Worm (Caenorhabditis elegans) whole organism, L4 larva: ENCODE results near the gene srd-42.

Source experiments
- D1046.2 ChIP-seq: fragments of 200-800 bp; sonication (Bioruptor generic); IDR thresholded peaks from 2 replicates; pipeline ENCODE4 v1.3.6; 2022; ENCODE audit warnings: missing genetic modification characterization, missing compliant biosample characterization
- F37D6.2 ChIP-seq: sonication (generic microtip); optimal IDR thresholded peaks from 2 replicates; lab custom pipeline; 2016; ENCODE audit warnings: mild to moderate bottlenecking, missing genetic modification characterization, missing compliant biosample characterization
- F44E2.7 ChIP-seq: fragments of 200-800 bp; sonication (Bioruptor generic); IDR thresholded peaks from 2 replicates; pipeline ENCODE4 v2.1.2; 2022; ENCODE audit warnings: missing genetic modification characterization, missing compliant biosample characterization
- F49E8.2 ChIP-seq: sonication (generic microtip); optimal IDR thresholded peaks from 2 replicates; lab custom pipeline; 2016; ENCODE audit warnings: missing compliant biosample characterization, mild to moderate bottlenecking, missing genetic modification characterization, borderline replicate concordance
- R02D3.7 ChIP-seq: fragments of 150-350 bp; sonication (generic microtip); optimal IDR thresholded peaks from 3 replicates; lab custom pipeline; 2014; ENCODE audit warnings: missing biosample characterization, missing genetic modification characterization
- Y48G9A.11 ChIP-seq: fragments of 200-800 bp; sonication (Bioruptor generic); IDR thresholded peaks from 2 replicates; pipeline ENCODE4 v1.3.6; 2022; ENCODE audit warnings: missing genetic modification reagents, missing genetic modification characterization, missing compliant biosample characterization
- Y75B8A.6 ChIP-seq: fragments of 200-800 bp; sonication (Bioruptor generic); IDR thresholded peaks from 2 replicates; pipeline ENCODE4 v1.3.6; 2022; ENCODE audit warnings: missing genetic modification reagents, missing genetic modification characterization, missing compliant biosample characterization
- attf-4 ChIP-seq: sonication (generic microtip); optimal IDR thresholded peaks from 3 replicates; lab custom pipeline; 2017; ENCODE audit warnings: missing biosample characterization, missing genetic modification characterization
- ceh-20 ChIP-seq: fragments of 200-800 bp; sonication (Bioruptor generic); IDR thresholded peaks from 2 replicates; pipeline ENCODE4 v1.3.6; 2022; ENCODE audit warnings: missing genetic modification reagents, missing genetic modification characterization, missing compliant biosample characterization
- ceh-28 ChIP-seq: fragments of 150-350 bp; optimal IDR thresholded peaks from 2 replicates; lab custom pipeline; 2014; ENCODE audit warnings: missing biosample characterization, missing genetic modification reagents, missing genetic modification characterization
- ceh-44 ChIP-seq: fragments of 200-800 bp; sonication (Bioruptor generic); IDR thresholded peaks from 2 replicates; pipeline ENCODE4 v1.3.6; 2022; ENCODE audit warnings: missing genetic modification reagents, missing genetic modification characterization, missing compliant biosample characterization
- ceh-62 ChIP-seq: sonication (generic microtip); optimal IDR thresholded peaks from 2 replicates; lab custom pipeline; 2017; ENCODE audit warnings: missing biosample characterization, missing genetic modification characterization
- ceh-82 ChIP-seq: sonication (generic microtip); optimal IDR thresholded peaks from 2 replicates; lab custom pipeline; 2017; ENCODE audit warnings: missing biosample characterization, missing genetic modification characterization
- ces-1 ChIP-seq: fragments of 150-350 bp; sonication (generic microtip); optimal IDR thresholded peaks from 4 replicates; lab custom pipeline; 2014; ENCODE audit warnings: missing biosample characterization, missing genetic modification reagents, missing genetic modification characterization
- ctbp-1 ChIP-seq: fragments of 200-800 bp; sonication (Bioruptor generic); IDR thresholded peaks from 2 replicates; pipeline ENCODE4 v1.3.6; 2022; ENCODE audit warnings: missing genetic modification reagents, missing genetic modification characterization, missing compliant biosample characterization
- dpl-1 ChIP-seq: fragments of 150-350 bp; optimal IDR thresholded peaks from 2 replicates; lab custom pipeline; 2014; ENCODE audit warnings: missing biosample characterization, missing genetic modification reagents, missing genetic modification characterization
- duxl-1 ChIP-seq: sonication (generic microtip); optimal IDR thresholded peaks from 2 replicates; lab custom pipeline; 2016; ENCODE audit warnings: mild to moderate bottlenecking, missing genetic modification characterization, moderate library complexity, missing compliant biosample characterization; ENCODE audit not compliant: poor library complexity
- egl-27 ChIP-seq: sonication (generic microtip); optimal IDR thresholded peaks from 3 replicates; lab custom pipeline; 2017; ENCODE audit warnings: missing biosample characterization, missing genetic modification reagents, missing genetic modification characterization
- fkh-10 ChIP-seq: fragments of 150-350 bp; optimal IDR thresholded peaks from 2 replicates; lab custom pipeline; 2014; ENCODE audit warnings: missing biosample characterization, missing genetic modification reagents, missing genetic modification characterization
- hlh-11 ChIP-seq: fragments of 200-800 bp; sonication (Bioruptor generic); optimal IDR thresholded peaks from 2 replicates; lab custom pipeline; 2018; ENCODE audit warnings: mild to moderate bottlenecking, missing genetic modification characterization, missing compliant biosample characterization
- hmg-1.1 ChIP-seq: fragments of 200-800 bp; sonication (Bioruptor generic); IDR thresholded peaks from 2 replicates; pipeline ENCODE4 v1.3.6; 2022; ENCODE audit warnings: missing genetic modification reagents, missing genetic modification characterization, missing compliant biosample characterization
- jun-1 ChIP-seq: fragments of 150-350 bp; optimal IDR thresholded peaks from 2 replicates; lab custom pipeline; 2014; ENCODE audit warnings: missing biosample characterization, missing genetic modification reagents, missing genetic modification characterization
- lim-7 ChIP-seq: fragments of 200-800 bp; sonication (Bioruptor generic); IDR thresholded peaks from 2 replicates; pipeline ENCODE4 v1.3.6; 2022; ENCODE audit warnings: missing genetic modification characterization, missing compliant biosample characterization
- lin-1 ChIP-seq: fragments of 200-800 bp; sonication (Bioruptor generic); IDR thresholded peaks from 2 replicates; pipeline ENCODE4 v1.3.6; 2022; ENCODE audit warnings: missing genetic modification reagents, missing genetic modification characterization, missing compliant biosample characterization
- lin-13 ChIP-seq: fragments of 150-350 bp; optimal IDR thresholded peaks from 2 replicates; lab custom pipeline; 2014; ENCODE audit warnings: missing biosample characterization, missing genetic modification reagents, missing genetic modification characterization
- lin-38 ChIP-seq: fragments of 200-800 bp; sonication (Bioruptor generic); IDR thresholded peaks from 2 replicates; pipeline ENCODE4 v1.3.6; 2022; ENCODE audit warnings: missing genetic modification reagents, missing genetic modification characterization, missing compliant biosample characterization
- lsy-2 ChIP-seq, 2 experiments: fragments of 150-350 bp in 1 of 2; sonication (generic microtip) in 1 of 2; optimal IDR thresholded peaks; 2 replicates each; lab custom pipeline; 2014 to 2017; ENCODE audit warnings: missing biosample characterization in 2 of 2, missing genetic modification characterization in 2 of 2
- mdt-29 ChIP-seq: fragments of 200-800 bp; sonication (Bioruptor generic); IDR thresholded peaks from 2 replicates; pipeline ENCODE4 v1.3.6; 2022; ENCODE audit warnings: missing genetic modification reagents, missing genetic modification characterization, missing compliant biosample characterization
- mes-2 ChIP-seq: sonication (generic microtip); optimal IDR thresholded peaks from 2 replicates; lab custom pipeline; 2016; ENCODE audit warnings: missing genotype, mild to moderate bottlenecking, missing genetic modification characterization, missing compliant biosample characterization; ENCODE audit not compliant: poor library complexity, severe bottlenecking
- mxl-2 ChIP-seq: fragments of 200-800 bp; sonication (Bioruptor generic); conservative IDR thresholded peaks from 2 replicates; pipeline ENCODE4 v1.3.6; 2022; ENCODE audit warnings: missing genetic modification reagents, missing genetic modification characterization, missing compliant biosample characterization
- nhr-237 ChIP-seq: sonication (generic microtip); optimal IDR thresholded peaks from 2 replicates; lab custom pipeline; 2017; ENCODE audit warnings: missing biosample characterization, missing genetic modification characterization
- nhr-28 ChIP-seq: fragments of 150-350 bp; optimal IDR thresholded peaks from 2 replicates; lab custom pipeline; 2014; ENCODE audit warnings: missing biosample characterization, missing genetic modification characterization
- nhr-42 ChIP-seq: fragments of 200-800 bp; sonication (Bioruptor generic); IDR thresholded peaks from 2 replicates; pipeline ENCODE4 v1.3.6; 2022; ENCODE audit warnings: missing genetic modification characterization, missing compliant biosample characterization
- nhr-48 ChIP-seq: sonication (generic microtip); optimal IDR thresholded peaks from 2 replicates; lab custom pipeline; 2016; ENCODE audit warnings: mild to moderate bottlenecking, missing genetic modification characterization, missing compliant biosample characterization
- nhr-6 ChIP-seq: fragments of 150-350 bp; optimal IDR thresholded peaks from 2 replicates; lab custom pipeline; 2014; ENCODE audit warnings: missing biosample characterization, missing genetic modification characterization
- nhr-76 ChIP-seq: fragments of 150-350 bp; optimal IDR thresholded peaks from 2 replicates; lab custom pipeline; 2014; ENCODE audit warnings: missing biosample characterization, missing genetic modification characterization
- nhr-77 ChIP-seq: fragments of 150-350 bp; optimal IDR thresholded peaks from 2 replicates; lab custom pipeline; 2014; ENCODE audit warnings: missing biosample characterization, missing genetic modification characterization
- pha-4 ChIP-seq, 2 experiments: fragments of 150-350 bp in 1 of 2; fragments of 200-800 bp in 1 of 2; sonication (Bioruptor generic) in 1 of 2; IDR thresholded peaks in 1 of 2; optimal IDR thresholded peaks in 1 of 2; 2 replicates each; pipeline versions ENCODE4 v1.3.6 to Lab custom; 2014 to 2022; ENCODE audit warnings: missing genetic modification characterization in 2 of 2, missing genetic modification reagents in 2 of 2, missing biosample characterization in 1 of 2, missing compliant biosample characterization in 1 of 2
- php-3 ChIP-seq: fragments of 200-800 bp; sonication (Bioruptor generic); IDR thresholded peaks from 2 replicates; pipeline ENCODE4 v1.3.6; 2022; ENCODE audit warnings: missing genetic modification reagents, missing genetic modification characterization, missing compliant biosample characterization
- rbr-2 ChIP-seq: sonication (generic microtip); optimal IDR thresholded peaks from 2 replicates; lab custom pipeline; 2016; ENCODE audit warnings: missing genotype, missing genetic modification characterization, missing compliant biosample characterization
- set-16 ChIP-seq: fragments of 200-800 bp; sonication (Bioruptor generic); IDR thresholded peaks from 2 replicates; pipeline ENCODE4 v1.3.6; 2022; ENCODE audit warnings: missing genetic modification reagents, missing genetic modification characterization, missing compliant biosample characterization
- skn-1 ChIP-seq: fragments of 150-350 bp; optimal IDR thresholded peaks from 2 replicates; lab custom pipeline; 2014; ENCODE audit warnings: missing biosample characterization, missing genetic modification characterization
- snpc-4 ChIP-seq: fragments of 150-350 bp; optimal IDR thresholded peaks from 2 replicates; lab custom pipeline; 2014; ENCODE audit warnings: missing biosample characterization, missing genetic modification characterization
- spr-3 ChIP-seq: fragments of 200-800 bp; sonication (Bioruptor generic); optimal IDR thresholded peaks from 2 replicates; lab custom pipeline; 2018; ENCODE audit warnings: mild to moderate bottlenecking, missing genetic modification characterization, missing compliant biosample characterization
- tra-1 ChIP-seq: fragments of 200-800 bp; sonication (Bioruptor generic); IDR thresholded peaks from 2 replicates; pipeline ENCODE4 v1.3.6; 2022; ENCODE audit warnings: missing genetic modification reagents, missing genetic modification characterization, missing compliant biosample characterization
- unc-62 ChIP-seq, 3 experiments: fragments of 150-350 bp in 1 of 3; sonication (generic microtip); optimal IDR thresholded peaks in 2 of 3; peaks in 1 of 3; 1 replicate in 1 of 3; 2 replicates in 2 of 3; lab custom pipeline; 2014 to 2017; ENCODE audit warnings: missing biosample characterization in 3 of 3, missing genetic modification characterization in 3 of 3, missing genetic modification reagents in 3 of 3, missing genotype in 1 of 3
- vab-7 ChIP-seq: fragments of 200-800 bp; sonication (Bioruptor generic); IDR thresholded peaks from 2 replicates; pipeline ENCODE4 v1.3.6; 2022; ENCODE audit warnings: missing genetic modification reagents, missing genetic modification characterization, missing compliant biosample characterization
- zag-1 ChIP-seq: fragments of 150-350 bp; optimal IDR thresholded peaks from 2 replicates; lab custom pipeline; 2014; ENCODE audit warnings: missing biosample characterization, missing genetic modification characterization
- zfp-2 ChIP-seq: sonication (generic microtip); optimal IDR thresholded peaks from 2 replicates; lab custom pipeline; 2016; ENCODE audit warnings: mild to moderate bottlenecking, missing genetic modification characterization, missing compliant biosample characterization
- zip-11 ChIP-seq: fragments of 200-800 bp; sonication (Bioruptor generic); IDR thresholded peaks from 2 replicates; pipeline ENCODE4 v1.3.6; 2022; ENCODE audit warnings: missing genetic modification characterization, missing compliant biosample characterization
- ztf-11 ChIP-seq: fragments of 150-350 bp; optimal IDR thresholded peaks from 2 replicates; lab custom pipeline; 2014; ENCODE audit warnings: missing biosample characterization, missing genetic modification characterization
- ztf-7 ChIP-seq: fragments of 150-350 bp; optimal IDR thresholded peaks from 2 replicates; lab custom pipeline; 2014; ENCODE audit warnings: missing biosample characterization, missing genetic modification characterization

Gene srd-42

DNA sequence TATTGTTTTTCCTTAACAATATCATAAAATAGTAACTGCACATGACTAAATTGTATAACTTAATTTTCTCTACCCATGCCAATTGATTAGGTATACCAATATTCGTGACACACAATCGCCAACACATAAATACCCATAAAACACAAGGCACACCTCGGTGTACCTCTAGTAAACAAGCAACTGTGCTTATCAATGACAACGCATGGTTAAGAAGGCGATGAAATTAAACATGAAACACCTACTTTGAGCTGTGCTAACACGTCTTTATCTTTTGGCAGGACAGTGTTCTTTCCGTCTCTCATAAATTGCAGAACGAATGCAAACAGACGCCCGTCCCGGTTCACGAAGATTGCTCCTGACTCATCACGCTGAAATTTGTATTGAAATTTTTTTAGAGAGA lies 7.5 kb upstream of the srd-42 start (continued):
- TF ChIP-seq ces-1: no peak
- TF ChIP-seq ctbp-1 (GFP tag; lab: Robert Waterston, UW): no peak
- TF ChIP-seq jun-1 (tag; lab: Kevin White, UChicago): no peak
- TF ChIP-seq F37D6.2 (tag; lab: Kevin White, UChicago): no peak
- no peak for TF ChIP-seq vab-7
- peak; percentile 51 for TF ChIP-seq nhr-48 (tag; lab: Kevin White, UChicago)
- TF ChIP-seq Y48G9A.11 (GFP tag; lab: Robert Waterston, UW): no peak
- no peak for TF ChIP-seq pha-4 (GFP tag; IDR thresholded peaks at IDR 0.05; lab: Robert Waterston, UW)
- TF ChIP-seq pha-4 (tag; optimal IDR thresholded peaks at IDR 0.05; lab: Kevin White, UChicago): no peak
- no peak for TF ChIP-seq dpl-1 (GFP tag; lab: Kevin White, UChicago)
- no peak for TF ChIP-seq ceh-44 (GFP tag; lab: Robert Waterston, UW)
- no peak for TF ChIP-seq zfp-2 (tag; lab: Kevin White, UChicago)
- no peak for TF ChIP-seq zip-11 (GFP tag; lab: Robert Waterston, UW)
- no peak for TF ChIP-seq R02D3.7 (tag; lab: Kevin White, UChicago)
- TF ChIP-seq ceh-82: no peak
- no peak for TF ChIP-seq nhr-76 (tag; lab: Kevin White, UChicago)
- TF ChIP-seq set-16 (GFP tag; lab: Robert Waterston, UW): no peak
- no peak for TF ChIP-seq lin-13 (GFP tag; lab: Kevin White, UChicago)
- no peak for TF ChIP-seq egl-27 (tag; lab: Kevin White, UChicago)
- TF ChIP-seq nhr-42 (GFP tag; lab: Robert Waterston, UW): no peak
- TF ChIP-seq lim-7 (GFP tag; lab: Robert Waterston, UW): no peak
- TF ChIP-seq nhr-77 (tag; lab: Kevin White, UChicago): peak; percentile 70
- no peak for TF ChIP-seq F44E2.7
- TF ChIP-seq ceh-28 (tag; lab: Kevin White, UChicago): no peak
- no peak for TF ChIP-seq hmg-1.1 (GFP tag; lab: Robert Waterston, UW)
- no peak for TF ChIP-seq nhr-237 (tag; lab: Kevin White, UChicago)
- TF ChIP-seq zag-1 (tag; lab: Kevin White, UChicago): no peak
- no peak for TF ChIP-seq lsy-2 (tag; optimal IDR thresholded peaks at IDR 0.05; lab: Kevin White, UChicago)
- TF ChIP-seq nhr-28 (tag; lab: Kevin White, UChicago): peak; percentile 94
- TF ChIP-seq hlh-11 (tag; lab: Kevin White, UChicago): peak; percentile 91
- no peak for TF ChIP-seq unc-62 (GFP tag; optimal IDR thresholded peaks at IDR 0.05 in 1 of 2; lab: Kevin White, UChicago)
- no peak for TF ChIP-seq unc-62 (tag; optimal IDR thresholded peaks at IDR 0.05; lab: Kevin White, UChicago)
- TF ChIP-seq ztf-11 (tag; lab: Kevin White, UChicago): no peak
- no peak for TF ChIP-seq lin-38 (GFP tag; lab: Robert Waterston, UW)
- TF ChIP-seq D1046.2 (GFP tag; lab: Robert Waterston, UW): no peak
- peak; percentile 27 for TF ChIP-seq mes-2 (tag; lab: Kevin White, UChicago)
- no peak for TF ChIP-seq attf-4 (tag; lab: Kevin White, UChicago)
- TF ChIP-seq spr-3: no peak
- TF ChIP-seq skn-1: no peak
- TF ChIP-seq ceh-62 (tag; lab: Kevin White, UChicago): no peak
- TF ChIP-seq snpc-4: no peak
- no peak for TF ChIP-seq nhr-6 (tag; lab: Kevin White, UChicago)
- TF ChIP-seq php-3 (GFP tag; lab: Robert Waterston, UW): peak; percentile 93
- no peak for TF ChIP-seq fkh-10 (GFP tag; lab: Kevin White, UChicago)
- no peak for TF ChIP-seq duxl-1 (tag; lab: Kevin White, UChicago)
- no peak for TF ChIP-seq F49E8.2 (tag; lab: Kevin White, UChicago)
- no peak for TF ChIP-seq Y75B8A.6 (GFP tag; lab: Robert Waterston, UW)
- no peak for TF ChIP-seq rbr-2 (tag; lab: Kevin White, UChicago)
- TF ChIP-seq lin-1 (GFP tag; lab: Robert Waterston, UW): no peak
- TF ChIP-seq mxl-2 (GFP tag; lab: Robert Waterston, UW): no peak
- TF ChIP-seq tra-1 (GFP tag; lab: Robert Waterston, UW): peak; percentile 72; the same call in 1 of the 2 replicates
- TF ChIP-seq ceh-20 (GFP tag; lab: Robert Waterston, UW): no peak
- no peak for TF ChIP-seq mdt-29 (GFP tag; lab: Robert Waterston, UW)
- TF ChIP-seq ztf-7: no peak
